Fruit fly (Drosophila melanogaster) whole organism, embryonic: ENCODE results near the gene PIP4K.

Experiments
- B-H2 ChIP-seq: fragments of 200-800 bp; sonication (Bioruptor generic); optimal IDR thresholded peaks from 2 replicates; lab custom pipeline; 2018; ENCODE audit warnings: missing biosample characterization, mild to moderate bottlenecking, missing genetic modification characterization
- Bteb2 ChIP-seq: fragments of 200-800 bp; sonication (Bioruptor generic); optimal IDR thresholded peaks from 2 replicates; lab custom pipeline; 2016; ENCODE audit warnings: missing biosample characterization, missing genetic modification characterization
- CG10321 ChIP-seq: fragments of 200-800 bp; sonication (Bioruptor generic); IDR thresholded peaks from 2 replicates; pipeline ENCODE4 v1.3.6; 2022; ENCODE audit warnings: missing biosample characterization, missing genetic modification characterization
- CG10979 ChIP-seq: fragments of 200-800 bp; sonication (Bioruptor generic); optimal IDR thresholded peaks from 2 replicates; lab custom pipeline; 2018; ENCODE audit warnings: missing biosample characterization, mild to moderate bottlenecking, missing genetic modification characterization, moderate library complexity
- CG11560 ChIP-seq: fragments of 200-800 bp; sonication (Bioruptor generic); IDR thresholded peaks from 3 replicates; pipeline ENCODE4 v1.3.6; 2022; ENCODE audit warnings: missing biosample characterization, missing genetic modification characterization
- CG11723 ChIP-seq: fragments of 200-800 bp; sonication (Bioruptor generic); optimal IDR thresholded peaks from 2 replicates; lab custom pipeline; 2017; ENCODE audit warnings: missing biosample characterization, mild to moderate bottlenecking, missing genetic modification characterization
- CG12071 ChIP-seq: fragments of 200-800 bp; sonication (Bioruptor generic); optimal IDR thresholded peaks from 3 replicates; lab custom pipeline; 2018; ENCODE audit warnings: missing biosample characterization, mild to moderate bottlenecking, missing genetic modification characterization
- CG12659 ChIP-seq: fragments of 200-800 bp; sonication (Bioruptor generic); optimal IDR thresholded peaks from 3 replicates; lab custom pipeline; 2017; ENCODE audit warnings: mild to moderate bottlenecking, missing biosample characterization, missing genetic modification reagents, missing genetic modification characterization
- CG12942 ChIP-seq: fragments of 200-800 bp; sonication (Bioruptor generic); optimal IDR thresholded peaks from 3 replicates; lab custom pipeline; 2016; ENCODE audit warnings: missing biosample characterization, missing genetic modification characterization
- CG13424 ChIP-seq: fragments of 200-800 bp; sonication (Bioruptor generic); optimal IDR thresholded peaks from 2 replicates; lab custom pipeline; 2019; ENCODE audit warnings: missing biosample characterization, mild to moderate bottlenecking, missing genetic modification characterization, moderate library complexity
- CG14860 ChIP-seq: fragments of 200-800 bp; sonication (Bioruptor generic); IDR thresholded peaks from 3 replicates; pipeline ENCODE4 v1.3.6; 2022; ENCODE audit warnings: missing biosample characterization, missing genetic modification characterization; ENCODE audit not compliant: partially characterized antibody
- CG15011 ChIP-seq: fragments of 200-800 bp; sonication (Bioruptor generic); optimal IDR thresholded peaks from 3 replicates; lab custom pipeline; 2018; ENCODE audit warnings: missing biosample characterization, mild to moderate bottlenecking, missing genetic modification characterization
- CG16779 ChIP-seq: fragments of 200-800 bp; sonication (Bioruptor generic); IDR thresholded peaks from 2 replicates; pipeline ENCODE4 v1.3.6; 2022; ENCODE audit warnings: missing biosample characterization, missing genetic modification characterization
- CG18011 ChIP-seq: fragments of 200-800 bp; sonication (Bioruptor generic); optimal IDR thresholded peaks from 2 replicates; lab custom pipeline; 2017; ENCODE audit warnings: missing biosample characterization, missing genetic modification characterization, mild to moderate bottlenecking, moderate library complexity, missing genotype
- CG2116 ChIP-seq: fragments of 200-800 bp; sonication (Bioruptor generic); optimal IDR thresholded peaks from 3 replicates; lab custom pipeline; 2018; ENCODE audit warnings: missing biosample characterization, mild to moderate bottlenecking, missing genetic modification characterization
- CG3163 ChIP-seq: fragments of 200-800 bp; sonication (Bioruptor generic); optimal IDR thresholded peaks from 3 replicates; lab custom pipeline; 2016; ENCODE audit warnings: missing biosample characterization, missing genetic modification characterization
- CG34422 ChIP-seq: fragments of 200-800 bp; sonication (Bioruptor generic); IDR thresholded peaks from 3 replicates; pipeline ENCODE4 v1.3.6; 2022; ENCODE audit warnings: missing biosample characterization, missing genetic modification characterization
- CG3847 ChIP-seq: fragments of 200-800 bp; sonication (Bioruptor generic); IDR thresholded peaks from 2 replicates; pipeline ENCODE4 v1.3.6; 2022; ENCODE audit warnings: missing biosample characterization, missing genetic modification characterization
- CG3995 ChIP-seq: fragments of 200-800 bp; sonication (Bioruptor generic); optimal IDR thresholded peaks from 3 replicates; lab custom pipeline; 2016; ENCODE audit warnings: missing biosample characterization, missing genetic modification characterization
- CG4328 ChIP-seq: fragments of 200-800 bp; sonication (Bioruptor generic); optimal IDR thresholded peaks from 3 replicates; lab custom pipeline; 2017; ENCODE audit warnings: missing biosample characterization, missing genetic modification reagents, missing genetic modification characterization
- CG4404 ChIP-seq: fragments of 200-800 bp; sonication (Bioruptor generic); IDR thresholded peaks from 2 replicates; pipeline ENCODE4 v1.3.6; 2022; ENCODE audit warnings: missing biosample characterization, missing genetic modification characterization
- CG4617 ChIP-seq: fragments of 200-800 bp; sonication (Bioruptor generic); optimal IDR thresholded peaks from 3 replicates; lab custom pipeline; 2016; ENCODE audit warnings: missing biosample characterization, missing genetic modification characterization, borderline replicate concordance
- CG5245 ChIP-seq: fragments of 200-800 bp; sonication (Bioruptor generic); optimal IDR thresholded peaks from 3 replicates; lab custom pipeline; 2016; ENCODE audit warnings: missing biosample characterization, missing genetic modification characterization
- CG6813 ChIP-seq: fragments of 200-800 bp; sonication (Bioruptor generic); optimal IDR thresholded peaks from 2 replicates; lab custom pipeline; 2017; ENCODE audit warnings: missing biosample characterization, missing genetic modification characterization, mild to moderate bottlenecking, moderate library complexity, missing genetic modification reagents
- CG7271 ChIP-seq: fragments of 200-800 bp; sonication (Bioruptor generic); optimal IDR thresholded peaks from 2 replicates; lab custom pipeline; 2018; ENCODE audit warnings: missing biosample characterization, mild to moderate bottlenecking, missing genetic modification characterization, moderate library complexity
- CG7372 ChIP-seq: fragments of 200-800 bp; sonication (Bioruptor generic); IDR thresholded peaks from 2 replicates; pipeline ENCODE4 v1.3.6; 2022; ENCODE audit warnings: missing biosample characterization, missing genetic modification characterization
- CG8765 ChIP-seq: fragments of 200-800 bp; sonication (Bioruptor generic); IDR thresholded peaks from 2 replicates; pipeline ENCODE4 v1.3.6; 2022; ENCODE audit warnings: missing biosample characterization, missing genetic modification characterization
- CG9437 ChIP-seq: fragments of 200-800 bp; sonication (Bioruptor generic); optimal IDR thresholded peaks from 2 replicates; lab custom pipeline; 2018; ENCODE audit warnings: missing biosample characterization, mild to moderate bottlenecking, missing genetic modification characterization
- CG9609 ChIP-seq: fragments of 200-800 bp; sonication (Bioruptor generic); optimal IDR thresholded peaks from 3 replicates; lab custom pipeline; 2016; ENCODE audit warnings: missing biosample characterization, missing genetic modification characterization
- CG9817 ChIP-seq: fragments of 200-800 bp; sonication (Bioruptor generic); optimal IDR thresholded peaks from 2 replicates; lab custom pipeline; 2018; ENCODE audit warnings: missing biosample characterization, mild to moderate bottlenecking, missing genetic modification characterization, moderate library complexity
- Dip2 ChIP-seq: fragments of 200-800 bp; sonication (Bioruptor generic); IDR thresholded peaks from 2 replicates; pipeline ENCODE4 v1.3.6; 2022; ENCODE audit warnings: missing biosample characterization, missing genetic modification characterization
- Fer2 ChIP-seq: fragments of 200-800 bp; sonication (Bioruptor generic); optimal IDR thresholded peaks from 2 replicates; lab custom pipeline; 2018; ENCODE audit warnings: missing biosample characterization, mild to moderate bottlenecking, missing genetic modification characterization, moderate library complexity
- HLH3B ChIP-seq: fragments of 200-800 bp; sonication (Bioruptor generic); IDR thresholded peaks from 2 replicates; pipeline ENCODE4 v1.3.6; 2022; ENCODE audit warnings: missing biosample characterization, missing genetic modification characterization
- Mad ChIP-seq: fragments of 200-800 bp; sonication (Bioruptor generic); optimal IDR thresholded peaks from 2 replicates; lab custom pipeline; 2016; ENCODE audit warnings: missing biosample characterization, missing genetic modification characterization
- Myb ChIP-seq: fragments of 200-800 bp; sonication (Bioruptor generic); optimal IDR thresholded peaks from 2 replicates; lab custom pipeline; 2016; ENCODE audit warnings: missing biosample characterization, missing genetic modification characterization
- Oli ChIP-seq: fragments of 200-800 bp; sonication (Bioruptor generic); optimal IDR thresholded peaks from 2 replicates; lab custom pipeline; 2018; ENCODE audit warnings: missing biosample characterization, mild to moderate bottlenecking, missing genetic modification characterization, moderate library complexity
- PHDP ChIP-seq: fragments of 200-800 bp; sonication (Bioruptor generic); optimal IDR thresholded peaks from 3 replicates; lab custom pipeline; 2018; ENCODE audit warnings: missing biosample characterization, mild to moderate bottlenecking, missing genetic modification characterization, moderate library complexity
- Spps ChIP-seq: fragments of 200-800 bp; sonication (Bioruptor generic); optimal IDR thresholded peaks from 2 replicates; lab custom pipeline; 2018; ENCODE audit warnings: missing biosample characterization, mild to moderate bottlenecking, missing genetic modification characterization
- bsh ChIP-seq, 2 experiments: fragments of 200-800 bp; sonication (Bioruptor generic); optimal IDR thresholded peaks; 2 replicates each; lab custom pipeline; 2017 to 2018; ENCODE audit warnings: mild to moderate bottlenecking in 2 of 2, missing biosample characterization in 2 of 2, missing genetic modification characterization in 2 of 2, moderate library complexity in 1 of 2
- cad ChIP-seq: fragments of >200 bp; optimal IDR thresholded peaks from 2 replicates; lab custom pipeline; 2017; ENCODE audit warnings: missing biosample characterization, missing genetic modification characterization
- crp ChIP-seq, 2 experiments: fragments of 200-800 bp; sonication (Bioruptor generic); optimal IDR thresholded peaks; 2 replicates in 1 of 2; 3 replicates in 1 of 2; lab custom pipeline; 2017; ENCODE audit warnings: missing biosample characterization in 2 of 2, missing genetic modification characterization in 2 of 2, mild to moderate bottlenecking in 1 of 2, moderate library complexity in 1 of 2
- fd96Cb ChIP-seq: fragments of 200-800 bp; sonication (Bioruptor generic); optimal IDR thresholded peaks from 2 replicates; lab custom pipeline; 2018; ENCODE audit warnings: missing biosample characterization, mild to moderate bottlenecking, missing genetic modification characterization, moderate library complexity
- hbn ChIP-seq: fragments of 200-800 bp; sonication (Bioruptor generic); IDR thresholded peaks from 2 replicates; pipeline ENCODE4 v1.3.6; 2022; ENCODE audit warnings: missing biosample characterization, missing genetic modification characterization; ENCODE audit not compliant: partially characterized antibody
- her ChIP-seq: fragments of 200-800 bp; sonication (Bioruptor generic); optimal IDR thresholded peaks from 2 replicates; lab custom pipeline; 2016; ENCODE audit warnings: missing biosample characterization, missing genetic modification characterization
- lbe ChIP-seq: fragments of 200-800 bp; sonication (Bioruptor generic); optimal IDR thresholded peaks from 2 replicates; lab custom pipeline; 2016; ENCODE audit warnings: missing biosample characterization, mild to moderate bottlenecking, missing genetic modification characterization
- p53 ChIP-seq: fragments of 200-800 bp; sonication (Bioruptor generic); optimal IDR thresholded peaks from 2 replicates; lab custom pipeline; 2016; ENCODE audit warnings: missing biosample characterization, missing genetic modification characterization
- pho ChIP-seq: fragments of 200-800 bp; sonication (Bioruptor generic); optimal IDR thresholded peaks from 2 replicates; lab custom pipeline; 2016; ENCODE audit warnings: missing biosample characterization, missing genetic modification characterization
- schlank ChIP-seq: fragments of 200-800 bp; sonication (Bioruptor generic); optimal IDR thresholded peaks from 2 replicates; lab custom pipeline; 2018; ENCODE audit warnings: missing biosample characterization, mild to moderate bottlenecking, missing genetic modification characterization
- sna ChIP-seq: fragments of 200-800 bp; sonication (Bioruptor generic); IDR thresholded peaks from 2 replicates; pipeline ENCODE4 v1.3.6; 2022; ENCODE audit warnings: missing biosample characterization, missing genetic modification characterization; ENCODE audit not compliant: partially characterized antibody
- trem ChIP-seq: fragments of 200-800 bp; optimal IDR thresholded peaks from 3 replicates; lab custom pipeline; 2019; ENCODE audit warnings: missing biosample characterization, mild to moderate bottlenecking, missing genetic modification characterization, moderate library complexity
- zfh2 ChIP-seq: fragments of 200-800 bp; sonication (Bioruptor generic); optimal IDR thresholded peaks from 2 replicates; lab custom pipeline; 2016; ENCODE audit warnings: missing biosample characterization, missing genetic modification characterization

PIP4K gene

dm6 chr4:1230564-1230964 lies 33.9 kb upstream of the PIP4K start, which contains the start of the genes Dyrk3 and Cadps (continued):
- TF ChIP-seq CG7271 (tag; lab: Kevin White, UChicago) (no peak), CG16779 (GFP tag; lab: Robert Waterston, UW) (no peak), HLH3B (GFP tag; lab: Robert Waterston, UW) (no peak), CG18011 (GFP tag; lab: Kevin White, UChicago) (no peak), CG7372 (GFP tag; lab: Robert Waterston, UW) (no peak), p53 (GFP tag; lab: Kevin White, UChicago) (no peak), CG12659 (GFP tag; lab: Kevin White, UChicago) (peak; percentile 60), CG4617 (GFP tag; lab: Kevin White, UChicago) (peak; percentile 78), CG13424 (tag; lab: Kevin White, UChicago) (peak; percentile 17), Bteb2 (GFP tag; lab: Kevin White, UChicago) (no peak), pho (GFP tag; lab: Kevin White, UChicago) (peak; percentile 31), CG10979 (tag; lab: Kevin White, UChicago) (no peak), hbn (GFP tag; lab: Robert Waterston, UW) (no peak), CG3847 (GFP tag; lab: Robert Waterston, UW) (no peak), CG2116 (GFP tag; lab: Kevin White, UChicago) (peak; percentile 40), CG6813 (GFP tag; lab: Kevin White, UChicago) (no peak), fd96Cb (tag; lab: Kevin White, UChicago) (no peak), Spps (no peak), lbe (GFP tag; lab: Kevin White, UChicago) (no peak), CG34422 (GFP tag; lab: Robert Waterston, UW) (no peak), Dip2 (GFP tag; lab: Robert Waterston, UW) (no peak), CG11723 (GFP tag; lab: Kevin White, UChicago) (peak; percentile 93), CG9609 (GFP tag; lab: Kevin White, UChicago) (no peak), CG3163 (GFP tag; lab: Kevin White, UChicago) (no peak), B-H2 (peak; percentile 54), CG3995 (peak; percentile 18), zfh2 (peak; percentile 28), CG11560 (tag; lab: Robert Waterston, UW) (no peak), sna (no peak), CG8765 (no peak), CG4328 (GFP tag; lab: Kevin White, UChicago) (no peak), CG12942 (no peak), CG10321 (GFP tag; lab: Robert Waterston, UW) (no peak), crp (GFP tag; optimal IDR thresholded peaks at IDR 0.05; lab: Kevin White, UChicago) (peak in 1 of 2 experiments; percentile 17), Mad (GFP tag; lab: Kevin White, UChicago) (peak; percentile 33), cad (GFP tag; lab: Kevin White, UChicago) (peak; percentile 11), schlank (no peak), trem (peak; percentile 19), CG5245 (GFP tag; lab: Kevin White, UChicago) (no peak), PHDP (tag; lab: Kevin White, UChicago) (peak; percentile 2), Fer2 (tag; lab: Kevin White, UChicago) (no peak), CG9817 (no peak), Myb (GFP tag; lab: Kevin White, UChicago) (peak; percentile 16), CG4404 (GFP tag; lab: Robert Waterston, UW) (no peak), bsh (GFP tag; optimal IDR thresholded peaks at IDR 0.05; lab: Kevin White, UChicago) (no peak), CG9437 (GFP tag; lab: Kevin White, UChicago) (no peak), her (peak; percentile 98), CG15011 (no peak), CG14860 (no peak), CG12071 (GFP tag; lab: Kevin White, UChicago) (no peak), Oli (tag; lab: Kevin White, UChicago) (no peak)
